Worm (Caenorhabditis elegans): Measurements from ENCODE around the gene Y38H6C.16.

ce11 chrV:20522219-20522618, 16.9 kb downstream of the Y38H6C.16 start, which contains the start of the genes Y38H6C.9 and fbxa-150:
- TF ChIP-seq nhr-77 (tag; optimal IDR thresholded peaks at IDR 0.05) (no peak), ztf-11 (tag; optimal IDR thresholded peaks at IDR 0.05) (no peak), unc-39 (tag; optimal IDR thresholded peaks at IDR 0.05) (no peak), mdl-1 (tag; optimal IDR thresholded peaks at IDR 0.05) (no peak), unc-62 (GFP tag; optimal IDR thresholded peaks at IDR 0.05) (no peak), lsy-2 (tag; optimal IDR thresholded peaks at IDR 0.05) (no peak), nhr-237 (tag; optimal IDR thresholded peaks at IDR 0.05) (no peak), R02D3.7 (tag; optimal IDR thresholded peaks at IDR 0.05) (no peak), nhr-12 (tag; optimal IDR thresholded peaks at IDR 0.05) (no peak), ceh-82 (tag; optimal IDR thresholded peaks at IDR 0.05) (no peak)

Measured in whole organism, L2 larva.